Fruit fly (Drosophila melanogaster) whole organism, embryonic: ENCODE data around the gene CG17841.

Source experiments
- BtbVII ChIP-seq: fragments of 200-800 bp; sonication (Bioruptor generic); optimal IDR thresholded peaks from 3 replicates; lab custom pipeline; 2017; ENCODE audit warnings: missing biosample characterization, mild to moderate bottlenecking, missing genetic modification characterization
- C15 ChIP-seq: fragments of 200-800 bp; sonication (Bioruptor generic); IDR thresholded peaks from 3 replicates; pipeline ENCODE4 v1.3.6; 2022; ENCODE audit warnings: missing biosample characterization, missing genetic modification characterization
- CG10209 ChIP-seq: fragments of 200-800 bp; sonication (Bioruptor generic); optimal IDR thresholded peaks from 3 replicates; lab custom pipeline; 2017; ENCODE audit warnings: missing biosample characterization, mild to moderate bottlenecking, missing genetic modification characterization, missing genetic modification reagents
- CG12104 ChIP-seq: fragments of 200-800 bp; sonication (Bioruptor generic); optimal IDR thresholded peaks from 3 replicates; lab custom pipeline; 2016; ENCODE audit warnings: missing biosample characterization, missing genetic modification characterization
- CG12155 ChIP-seq: fragments of 200-800 bp; sonication (Bioruptor generic); optimal IDR thresholded peaks from 3 replicates; lab custom pipeline; 2016; ENCODE audit warnings: missing biosample characterization, missing genetic modification characterization
- CG12219 ChIP-seq: fragments of 200-800 bp; sonication (Bioruptor generic); optimal IDR thresholded peaks from 3 replicates; lab custom pipeline; 2018; ENCODE audit warnings: missing biosample characterization, mild to moderate bottlenecking, missing genetic modification characterization
- CG13287 ChIP-seq: fragments of 200-800 bp; sonication (Bioruptor generic); IDR thresholded peaks from 2 replicates; pipeline ENCODE4 v1.3.6; 2022; ENCODE audit warnings: missing biosample characterization, missing genetic modification characterization; ENCODE audit not compliant: partially characterized antibody
- CG17385 ChIP-seq: fragments of 200-800 bp; sonication (Bioruptor generic); optimal IDR thresholded peaks from 3 replicates; lab custom pipeline; 2018; ENCODE audit warnings: missing biosample characterization, mild to moderate bottlenecking, missing genetic modification characterization
- CG18262 ChIP-seq: fragments of 200-800 bp; optimal IDR thresholded peaks from 3 replicates; lab custom pipeline; 2019; ENCODE audit warnings: missing biosample characterization, mild to moderate bottlenecking, missing genetic modification characterization, moderate library complexity
- CG32767 ChIP-seq: fragments of 200-800 bp; sonication (Bioruptor generic); IDR thresholded peaks from 2 replicates; pipeline ENCODE4 v1.3.6; 2022; ENCODE audit warnings: missing biosample characterization, missing genetic modification characterization
- CG33557 ChIP-seq: fragments of 200-800 bp; sonication (Bioruptor generic); optimal IDR thresholded peaks from 2 replicates; lab custom pipeline; 2019; ENCODE audit warnings: missing biosample characterization, mild to moderate bottlenecking, missing genetic modification characterization, moderate library complexity
- CG3847 ChIP-seq: fragments of 200-800 bp; sonication (Bioruptor generic); IDR thresholded peaks from 2 replicates; pipeline ENCODE4 v1.3.6; 2022; ENCODE audit warnings: missing biosample characterization, missing genetic modification characterization
- CG4617 ChIP-seq: fragments of 200-800 bp; sonication (Bioruptor generic); optimal IDR thresholded peaks from 3 replicates; lab custom pipeline; 2016; ENCODE audit warnings: missing biosample characterization, missing genetic modification characterization, borderline replicate concordance
- CG4820 ChIP-seq: fragments of 200-800 bp; sonication (Bioruptor generic); optimal IDR thresholded peaks from 3 replicates; lab custom pipeline; 2016; ENCODE audit warnings: missing biosample characterization, missing genetic modification characterization
- CG6272 ChIP-seq: fragments of 200-800 bp; sonication (Bioruptor generic); IDR thresholded peaks from 2 replicates; pipeline ENCODE4 v1.3.6; 2022; ENCODE audit warnings: missing biosample characterization, missing genetic modification characterization
- CG7357 ChIP-seq: fragments of 200-800 bp; sonication (Bioruptor generic); IDR thresholded peaks from 3 replicates; pipeline ENCODE4 v1.3.6; 2022; ENCODE audit warnings: missing biosample characterization, missing genetic modification characterization
- CG8359 ChIP-seq: fragments of 200-800 bp; sonication (Bioruptor generic); optimal IDR thresholded peaks from 2 replicates; lab custom pipeline; 2017; ENCODE audit warnings: missing biosample characterization, mild to moderate bottlenecking, missing genetic modification characterization, borderline replicate concordance
- CG9797 ChIP-seq: fragments of 200-800 bp; sonication (Bioruptor generic); optimal IDR thresholded peaks from 3 replicates; lab custom pipeline; 2018; ENCODE audit warnings: missing biosample characterization, mild to moderate bottlenecking, missing genetic modification characterization
- CG9932 ChIP-seq: fragments of 200-800 bp; sonication (Bioruptor generic); IDR thresholded peaks from 2 replicates; pipeline ENCODE4 v1.3.6; 2022; ENCODE audit warnings: missing biosample characterization, missing genetic modification characterization
- Dbx ChIP-seq: fragments of 200-800 bp; sonication (Bioruptor generic); IDR thresholded peaks from 3 replicates; pipeline ENCODE4 v1.3.6; 2022; ENCODE audit warnings: missing biosample characterization, missing genetic modification characterization
- Dp ChIP-seq: fragments of 200-800 bp; sonication (Bioruptor generic); optimal IDR thresholded peaks from 2 replicates; lab custom pipeline; 2018; ENCODE audit warnings: missing biosample characterization, mild to moderate bottlenecking, missing genetic modification characterization, moderate library complexity
- E2f1 ChIP-seq: fragments of 200-800 bp; sonication (Bioruptor generic); IDR thresholded peaks from 2 replicates; pipeline ENCODE4 v1.3.6; 2022; ENCODE audit warnings: missing biosample characterization, missing genetic modification characterization
- Fer2 ChIP-seq: fragments of 200-800 bp; sonication (Bioruptor generic); optimal IDR thresholded peaks from 2 replicates; lab custom pipeline; 2018; ENCODE audit warnings: missing biosample characterization, mild to moderate bottlenecking, missing genetic modification characterization, moderate library complexity
- H15 ChIP-seq: fragments of 200-800 bp; sonication (Bioruptor generic); IDR thresholded peaks from 3 replicates; pipeline ENCODE4 v1.3.6; 2022; ENCODE audit warnings: missing biosample characterization, missing genetic modification characterization
- HLH3B ChIP-seq: fragments of 200-800 bp; sonication (Bioruptor generic); IDR thresholded peaks from 2 replicates; pipeline ENCODE4 v1.3.6; 2022; ENCODE audit warnings: missing biosample characterization, missing genetic modification characterization
- HLHmδ ChIP-seq: fragments of 200-800 bp; sonication (Bioruptor generic); optimal IDR thresholded peaks from 2 replicates; lab custom pipeline; 2018; ENCODE audit warnings: missing biosample characterization, mild to moderate bottlenecking, missing genetic modification characterization, moderate library complexity
- HmgD ChIP-seq: fragments of 200-800 bp; sonication (Bioruptor generic); optimal IDR thresholded peaks from 3 replicates; lab custom pipeline; 2016; ENCODE audit warnings: missing biosample characterization, missing genetic modification characterization
- Mes4 ChIP-seq: fragments of 200-800 bp; sonication (Bioruptor generic); optimal IDR thresholded peaks from 2 replicates; lab custom pipeline; 2016; ENCODE audit warnings: missing biosample characterization, missing genetic modification characterization
- NC2α ChIP-seq: fragments of 200-800 bp; sonication (Bioruptor generic); optimal IDR thresholded peaks from 2 replicates; lab custom pipeline; 2016; ENCODE audit warnings: missing biosample characterization, missing genetic modification characterization
- NK7.1 ChIP-seq: fragments of 200-800 bp; sonication (Bioruptor generic); optimal IDR thresholded peaks from 3 replicates; lab custom pipeline; 2016; ENCODE audit warnings: missing biosample characterization, missing genetic modification characterization
- Neu2 ChIP-seq: fragments of 200-800 bp; sonication (Bioruptor generic); optimal IDR thresholded peaks from 3 replicates; lab custom pipeline; 2016; ENCODE audit warnings: missing biosample characterization, missing genetic modification characterization, borderline replicate concordance
- NfI ChIP-seq: fragments of 200-800 bp; sonication (Bioruptor generic); optimal IDR thresholded peaks from 3 replicates; lab custom pipeline; 2018; ENCODE audit warnings: missing biosample characterization, mild to moderate bottlenecking, missing genetic modification characterization, moderate library complexity
- Ptx1 ChIP-seq: fragments of 200-800 bp; sonication (Bioruptor generic); IDR thresholded peaks from 2 replicates; pipeline ENCODE4 v1.3.6; 2022; ENCODE audit warnings: missing biosample characterization, missing genetic modification characterization
- abd-A ChIP-seq: fragments of 200-800 bp; sonication (Bioruptor generic); optimal IDR thresholded peaks from 3 replicates; lab custom pipeline; 2019; ENCODE audit warnings: missing biosample characterization, mild to moderate bottlenecking, missing genetic modification characterization, moderate library complexity
- ara ChIP-seq: fragments of 200-800 bp; sonication (Bioruptor generic); IDR thresholded peaks from 2 replicates; pipeline ENCODE4 v1.3.6; 2022; ENCODE audit warnings: missing biosample characterization, missing genetic modification characterization
- chm ChIP-seq: fragments of 200-800 bp; sonication (Bioruptor generic); IDR thresholded peaks from 2 replicates; pipeline ENCODE4 v1.3.6; 2022; ENCODE audit warnings: missing biosample characterization, missing genetic modification characterization
- crc ChIP-seq: fragments of 200-800 bp; sonication (Bioruptor generic); optimal IDR thresholded peaks from 2 replicates; lab custom pipeline; 2016; ENCODE audit warnings: missing biosample characterization, missing genetic modification characterization
- danr ChIP-seq: fragments of 200-800 bp; sonication (Bioruptor generic); IDR thresholded peaks from 2 replicates; pipeline ENCODE4 v1.3.6; 2022; ENCODE audit warnings: missing biosample characterization, missing genetic modification characterization
- dysf ChIP-seq: fragments of 200-800 bp; sonication (Bioruptor generic); IDR thresholded peaks from 3 replicates; pipeline ENCODE4 v1.3.6; 2022; ENCODE audit warnings: missing biosample characterization, missing genetic modification characterization
- esg ChIP-seq: fragments of 200-800 bp; sonication (Bioruptor generic); conservative IDR thresholded peaks from 2 replicates; pipeline ENCODE4 v1.3.6; 2022; ENCODE audit warnings: missing biosample characterization, missing genetic modification characterization
- fru ChIP-seq: fragments of >200 bp; optimal IDR thresholded peaks from 2 replicates; lab custom pipeline; 2017
- jumu ChIP-seq: fragments of 200-800 bp; sonication (Bioruptor generic); optimal IDR thresholded peaks from 3 replicates; lab custom pipeline; 2016; ENCODE audit warnings: missing biosample characterization, missing genetic modification characterization
- nau ChIP-seq: fragments of 200-800 bp; sonication (Bioruptor generic); optimal IDR thresholded peaks from 3 replicates; lab custom pipeline; 2017; ENCODE audit warnings: missing biosample characterization, mild to moderate bottlenecking, missing genetic modification characterization, missing genetic modification reagents
- org-1 ChIP-seq: fragments of 200-800 bp; sonication (Bioruptor generic); optimal IDR thresholded peaks from 2 replicates; lab custom pipeline; 2017; ENCODE audit warnings: missing biosample characterization, missing genetic modification characterization
- pb ChIP-seq: fragments of 200-800 bp; sonication (Bioruptor generic); optimal IDR thresholded peaks from 3 replicates; lab custom pipeline; 2016; ENCODE audit warnings: missing biosample characterization, missing genetic modification characterization
- prd ChIP-seq, 3 experiments: fragments of >200 bp in 2 of 3; fragments of 200-800 bp in 1 of 3; sonication (Bioruptor generic) in 1 of 3; optimal IDR thresholded peaks in 2 of 3; IDR thresholded peaks in 1 of 3; 2 replicates in 2 of 3; 3 replicates in 1 of 3; pipeline versions ENCODE4 v1.3.6 to Lab custom; 2017 to 2022; ENCODE audit warnings: missing biosample characterization in 1 of 3, missing genetic modification characterization in 1 of 3
- repo ChIP-seq: fragments of 200-800 bp; sonication (Bioruptor generic); optimal IDR thresholded peaks from 2 replicates; lab custom pipeline; 2016; ENCODE audit warnings: missing biosample characterization, missing genetic modification characterization
- ro ChIP-seq: fragments of 200-800 bp; sonication (Bioruptor generic); IDR thresholded peaks from 2 replicates; pipeline ENCODE4 v1.3.6; 2022; ENCODE audit warnings: missing biosample characterization, missing genetic modification characterization
- sd ChIP-seq: fragments of 200-800 bp; sonication (Bioruptor generic); optimal IDR thresholded peaks from 3 replicates; lab custom pipeline; 2018; ENCODE audit warnings: missing biosample characterization, mild to moderate bottlenecking, missing genetic modification characterization, moderate library complexity
- sim ChIP-seq: fragments of 200-800 bp; sonication (Bioruptor generic); IDR thresholded peaks from 2 replicates; pipeline ENCODE4 v1.3.6; 2022; ENCODE audit warnings: missing biosample characterization, missing genetic modification characterization
- sqz ChIP-seq: fragments of 200-800 bp; sonication (Bioruptor generic); optimal IDR thresholded peaks from 3 replicates; lab custom pipeline; 2018; ENCODE audit warnings: missing biosample characterization, mild to moderate bottlenecking, missing genetic modification characterization
- tin ChIP-seq: fragments of 200-800 bp; sonication (Bioruptor generic); optimal IDR thresholded peaks from 3 replicates; lab custom pipeline; 2016; ENCODE audit warnings: missing biosample characterization, missing genetic modification characterization
- trem ChIP-seq: fragments of 200-800 bp; optimal IDR thresholded peaks from 3 replicates; lab custom pipeline; 2019; ENCODE audit warnings: missing biosample characterization, mild to moderate bottlenecking, missing genetic modification characterization, moderate library complexity

The CG17841 gene

DNA sequence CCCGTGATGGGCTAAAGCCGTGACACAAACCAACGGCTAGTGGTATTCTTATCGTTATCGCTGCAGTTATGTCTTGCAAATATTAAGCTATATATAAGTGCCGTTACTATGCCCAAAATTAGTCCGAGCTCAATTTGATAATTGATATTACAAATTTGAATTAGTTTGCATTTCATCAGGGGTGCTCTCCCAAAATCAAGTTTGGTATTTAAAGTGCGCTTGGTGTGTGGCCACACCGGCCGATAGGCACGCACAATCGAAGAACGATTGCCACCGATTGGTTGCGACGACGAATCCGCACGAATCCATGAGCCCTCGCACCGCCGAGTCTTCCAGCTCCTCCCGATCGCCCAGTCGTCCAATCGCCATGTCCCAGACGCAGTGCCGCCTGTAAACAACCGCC lies at the start of gene CG17841 (continued):
- TF ChIP-seq NC2α (GFP tag; lab: Kevin White, UChicago) (no peak), CG12104 (GFP tag; lab: Kevin White, UChicago) (no peak), fru (lab: Kevin White, UChicago) (no peak), E2f1 (GFP tag; lab: Robert Waterston, UW) (no peak), Ptx1 (GFP tag; lab: Robert Waterston, UW) (no peak), sd (tag; lab: Kevin White, UChicago) (peak; percentile 2), abd-A (tag; lab: Kevin White, UChicago) (no peak), sqz (GFP tag; lab: Kevin White, UChicago) (no peak), sim (no peak), CG7357 (GFP tag; lab: Robert Waterston, UW) (no peak), CG4617 (GFP tag; lab: Kevin White, UChicago) (no peak), Mes4 (GFP tag; lab: Kevin White, UChicago) (no peak), NfI (GFP tag; lab: Kevin White, UChicago) (no peak), CG9932 (GFP tag; lab: Robert Waterston, UW) (no peak), CG12219 (no peak), CG9797 (peak; percentile 80), HLH3B (no peak), CG33557 (GFP tag; lab: Kevin White, UChicago) (no peak), tin (GFP tag; lab: Kevin White, UChicago) (no peak), C15 (GFP tag; lab: Robert Waterston, UW) (no peak), crc (GFP tag; lab: Kevin White, UChicago) (no peak), Dp (GFP tag; lab: Kevin White, UChicago) (peak; percentile 83), CG17385 (GFP tag; lab: Kevin White, UChicago) (no peak), CG10209 (GFP tag; lab: Kevin White, UChicago) (no peak), chm (GFP tag; lab: Robert Waterston, UW) (no peak), CG3847 (GFP tag; lab: Robert Waterston, UW) (no peak), CG4820 (GFP tag; lab: Kevin White, UChicago) (no peak), ro (GFP tag; lab: Robert Waterston, UW) (no peak), Neu2 (GFP tag; lab: Kevin White, UChicago) (peak; percentile 84), H15 (GFP tag; lab: Robert Waterston, UW) (no peak), BtbVII (GFP tag; lab: Kevin White, UChicago) (no peak), Fer2 (tag; lab: Kevin White, UChicago) (no peak), org-1 (no peak), HmgD (GFP tag; lab: Kevin White, UChicago) (no peak), esg (GFP tag; lab: Robert Waterston, UW) (no peak), HLHmδ (no peak), danr (GFP tag; lab: Robert Waterston, UW) (no peak), Dbx (no peak), prd (optimal IDR thresholded peaks at IDR 0.05; lab: Kevin White, UChicago) (no peak), prd (GFP tag; IDR thresholded peaks at IDR 0.05; lab: Robert Waterston, UW) (no peak), NK7.1 (no peak), pb (GFP tag; lab: Kevin White, UChicago) (no peak), CG12155 (GFP tag; lab: Kevin White, UChicago) (no peak), repo (GFP tag; lab: Kevin White, UChicago) (no peak), nau (GFP tag; lab: Kevin White, UChicago) (no peak), CG6272 (no peak), CG13287 (peak; percentile 58), CG18262 (tag; lab: Kevin White, UChicago) (no peak), CG8359 (GFP tag; lab: Kevin White, UChicago) (no peak), ara (GFP tag; lab: Robert Waterston, UW) (no peak), dysf (no peak), trem (tag; lab: Kevin White, UChicago) (peak; percentile 74), jumu (GFP tag; lab: Kevin White, UChicago) (no peak), CG32767 (no peak)
